Fruit fly (Drosophila melanogaster): Measurements from ENCODE around the gene CG9386.

- no peak for TF ChIP-seq Snoo (tag; optimal IDR thresholded peaks at IDR 0.05)
- no peak for TF ChIP-seq EcR (GFP tag; optimal IDR thresholded peaks at IDR 0.05)
- no peak for TF ChIP-seq CG34367 (tag; optimal IDR thresholded peaks at IDR 0.05)
- TF ChIP-seq Pif1B (GFP tag; optimal IDR thresholded peaks at IDR 0.05), result no peak
- TF ChIP-seq Ets98B (GFP tag; IDR thresholded peaks at IDR 0.05), result no peak
- no peak for TF ChIP-seq CG15710 (tag; optimal IDR thresholded peaks at IDR 0.05)
- TF ChIP-seq CG8159 (tag; optimal IDR thresholded peaks at IDR 0.05), result no peak
- TF ChIP-seq CG9948 (tag; optimal IDR thresholded peaks at IDR 0.05), result no peak
- TF ChIP-seq CG8301 (tag; optimal IDR thresholded peaks at IDR 0.05), result no peak
- no peak for TF ChIP-seq CG32121 (GFP tag; IDR thresholded peaks at IDR 0.05)
- no peak for TF ChIP-seq CG17806 (tag; optimal IDR thresholded peaks at IDR 0.05)
- no peak for TF ChIP-seq CG12605 (GFP tag; IDR thresholded peaks at IDR 0.05)
These were observed 45.1 kb downstream of the CG9386 start, which contains the start of gene rump for dm6 chr3R:9510070-9510518.

Data from whole organism, pupa.